Worm (Caenorhabditis elegans) whole organism, L4/young adult: ENCODE results near the gene him-5.
"Not testable (repeated sequence)": the region's sequence is repeated elsewhere in the genome, so short reads cannot be mapped to it uniquely, and the experiment has no call there.

ENCODE experiments used
- W03F9.2 ChIP-seq: fragments of 150-350 bp; optimal IDR thresholded peaks from 2 replicates; lab custom pipeline; 2014; ENCODE audit warnings: missing biosample characterization, missing genetic modification characterization
- dao-5 ChIP-seq: sonication (generic microtip); optimal IDR thresholded peaks from 2 replicates; lab custom pipeline; 2016; ENCODE audit warnings: missing genotype, missing genetic modification characterization, moderate library complexity, missing compliant biosample characterization
- him-1 ChIP-seq: sonication (generic microtip); optimal IDR thresholded peaks from 2 replicates; lab custom pipeline; 2016; ENCODE audit warnings: missing genotype, missing genetic modification reagents, missing genetic modification characterization, missing compliant biosample characterization

him-5 gene

ce11 chrV:14090309-14090967, at the start of gene him-5, which contains the start of gene D1086.5:
Gene him-5, plus strand, starts transcription at chrV:14090426.
Gene D1086.5, minus strand, starts transcription at chrV:14090359.
- TF ChIP-seq W03F9.2 (tag; lab: Kevin White, UChicago) (no peak), dao-5 (tag; lab: Kevin White, UChicago) (no peak), him-1 (no peak)

ce11 chrV:14049274-14049673, 41.0 kb upstream of the him-5 start, which contains the start of gene F58D12.1:
Gene F58D12.1, plus strand, starts transcription at chrV:14049574.
- not testable (repeated sequence) for TF ChIP-seq W03F9.2 (tag; lab: Kevin White, UChicago); dao-5 (tag; lab: Kevin White, UChicago); him-1

ce11 chrV:14055097-14055496, 35.1 kb upstream of the him-5 start:
- TF ChIP-seq him-1: peak; percentile 65
- TF ChIP-seq W03F9.2 (tag; lab: Kevin White, UChicago): peak; percentile 71

ce11 chrV:14057540-14057939, 32.7 kb upstream of the him-5 start, which contains the start of gene F58D12.3:
Gene F58D12.3, plus strand, starts transcription at chrV:14057840.
- no peak for TF ChIP-seq him-1
- no peak for TF ChIP-seq W03F9.2 (tag; lab: Kevin White, UChicago)
- TF ChIP-seq dao-5 (tag; lab: Kevin White, UChicago): no peak

ce11 chrV:14063980-14064379, 26.2 kb upstream of the him-5 start:
- TF ChIP-seq W03F9.2 (tag; lab: Kevin White, UChicago) (no peak), dao-5 (tag; lab: Kevin White, UChicago) (no peak), him-1 (no peak)

- TF ChIP-seq dao-5 (tag; lab: Kevin White, UChicago) (no peak), W03F9.2 (tag; lab: Kevin White, UChicago) (no peak), him-1 (no peak)
These were observed 25.8 kb upstream of the him-5 start, which contains the start of gene D1086.21 for ce11 chrV:14064422-14064821. Gene D1086.21, plus strand, starts transcription at chrV:14064722.

ce11 chrV:14067816-14068296, 22.4 kb upstream of the him-5 start, which contains the start of gene D1086.17:
Gene D1086.17, plus strand, starts transcription at chrV:14067866.
- TF ChIP-seq him-1: no peak
- no peak for TF ChIP-seq W03F9.2 (tag; lab: Kevin White, UChicago)
- TF ChIP-seq dao-5 (tag; lab: Kevin White, UChicago): no peak

- TF ChIP-seq dao-5 (tag; lab: Kevin White, UChicago) (no peak), W03F9.2 (tag; lab: Kevin White, UChicago) (no peak), him-1 (no peak)
These were observed 20.3 kb upstream of the him-5 start for ce11 chrV:14069899-14070298.

- TF ChIP-seq W03F9.2 (tag; lab: Kevin White, UChicago) (no peak), dao-5 (tag; lab: Kevin White, UChicago) (no peak), him-1 (no peak)
These were observed 16.1 kb upstream of the him-5 start, which contains the start of gene D1086.11 for ce11 chrV:14074160-14074559. Gene D1086.11, plus strand, starts transcription at chrV:14074460.

ce11 chrV:14079501-14079900, 10.7 kb upstream of the him-5 start, which contains the start of gene D1086.6:
Gene D1086.6, plus strand, starts transcription at chrV:14079801.
- TF ChIP-seq dao-5 (tag; lab: Kevin White, UChicago) (no peak), him-1 (no peak), W03F9.2 (tag; lab: Kevin White, UChicago) (no peak)

- no peak for TF ChIP-seq dao-5 (tag; lab: Kevin White, UChicago)
- no peak for TF ChIP-seq W03F9.2 (tag; lab: Kevin White, UChicago)
- TF ChIP-seq him-1: no peak
These were observed 7.8 kb upstream of the him-5 start, which contains the start of gene D1086.10 for ce11 chrV:14082453-14082852. Gene D1086.10, plus strand, starts transcription at chrV:14082753.

ce11 chrV:14083970-14084369, 6.3 kb upstream of the him-5 start, which contains the start of gene D1086.7:
Gene D1086.7, plus strand, starts transcription at chrV:14084270.
- no peak for TF ChIP-seq him-1
- no peak for TF ChIP-seq dao-5 (tag; lab: Kevin White, UChicago)

- TF ChIP-seq W03F9.2 (tag; lab: Kevin White, UChicago) (no peak), him-1 (no peak), dao-5 (tag; lab: Kevin White, UChicago) (no peak)
These were observed 4.6 kb upstream of the him-5 start, which contains the start of gene D1086.18 for ce11 chrV:14085589-14085988. Gene D1086.18, plus strand, starts transcription at chrV:14085889.

ce11 chrV:14088051-14088450, 2.2 kb upstream of the him-5 start, which contains the start of gene D1086.19:
Gene D1086.19, plus strand, starts transcription at chrV:14088351.
- TF ChIP-seq him-1 (no peak), W03F9.2 (tag; lab: Kevin White, UChicago) (no peak), dao-5 (tag; lab: Kevin White, UChicago) (no peak)
